Worm (Caenorhabditis elegans): ENCODE data around the gene bath-29.

ce11 chrII:3349820-3350291 lies 1.5 kb downstream of the bath-29 start, which contains the start of gene F14D2.8:
- no peak for TF ChIP-seq ztf-23 (GFP tag; IDR thresholded peaks at IDR 0.05)
- no peak for TF ChIP-seq cog-1 (tag; optimal IDR thresholded peaks at IDR 0.05)
- TF ChIP-seq ref-1 (GFP tag; conservative IDR thresholded peaks at IDR 0.05): no peak
- TF ChIP-seq tab-1 (GFP tag; IDR thresholded peaks at IDR 0.05): no peak
- no peak for TF ChIP-seq flt-1 (GFP tag; IDR thresholded peaks at IDR 0.05)
- no peak for TF ChIP-seq ztf-29 (GFP tag; IDR thresholded peaks at IDR 0.05)
- no peak for TF ChIP-seq med-1 (GFP tag; optimal IDR thresholded peaks at IDR 0.05; ENCODE audit: insufficient read depth)
- TF ChIP-seq T22C8.4 (GFP tag; IDR thresholded peaks at IDR 0.05): no peak
